Fruit fly (Drosophila melanogaster) Kc167 (cell line): ENCODE results near the gene Chpf.

Experiments used
- Myc ChIP-seq: fragments of >200 bp; optimal IDR thresholded peaks from 2 replicates; lab custom pipeline; 2017; ENCODE audit warnings: missing external identifiers
- Sin3A ChIP-seq: fragments of >200 bp; optimal IDR thresholded peaks from 2 replicates; lab custom pipeline; 2018; ENCODE audit warnings: missing external identifiers
- h ChIP-seq: fragments of >200 bp; optimal IDR thresholded peaks from 3 replicates; lab custom pipeline; 2018; ENCODE audit warnings: missing external identifiers
- insv ChIP-seq: fragments of >200 bp; optimal IDR thresholded peaks from 3 replicates; lab custom pipeline; 2018; ENCODE audit warnings: missing external identifiers
- psq ChIP-seq: fragments of >200 bp; optimal IDR thresholded peaks from 2 replicates; lab custom pipeline; 2017; ENCODE audit warnings: missing external identifiers
- ttk ChIP-seq: sonication (Bioruptor generic); optimal IDR thresholded peaks from 2 replicates; lab custom pipeline; 2017; ENCODE audit warnings: missing external identifiers

Gene Chpf

dm6 chrX:13130175-13130822 is 18.0 kb upstream of the Chpf start:
- TF ChIP-seq Myc (no peak), psq (lab: Kevin White, UChicago) (no peak), ttk (lab: Kevin White, UChicago) (no peak), insv (lab: Kevin White, UChicago) (no peak), Sin3A (no peak), h (lab: Kevin White, UChicago) (no peak)

DNA sequence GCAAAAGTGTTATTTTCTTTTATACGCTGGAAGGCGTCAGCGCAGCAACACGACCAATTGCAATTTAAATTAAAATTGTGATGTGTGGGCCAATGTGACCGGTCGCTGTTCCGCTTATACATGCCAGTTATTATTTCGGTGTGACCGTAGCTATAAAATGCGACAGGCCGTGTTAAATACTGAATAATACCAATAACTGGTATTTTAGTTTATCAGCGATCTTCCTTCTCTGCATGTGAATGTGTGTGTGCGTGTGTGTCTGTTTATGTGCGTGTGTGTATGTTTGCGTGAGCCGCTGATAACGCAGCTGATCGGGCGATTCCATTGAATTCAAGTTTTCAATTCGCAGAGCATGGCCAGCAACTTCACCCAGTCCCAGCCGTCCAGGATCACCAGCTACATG is 16.5 kb upstream of the Chpf start, which contains the start of the genes CG32638, CG15717 and MFS10:
TSS of gene CG32638 (minus strand) at position 45 of the 403 bp plus-strand sequence.
TSS of gene CG15717 (plus strand) at position 203 of the 403 bp plus-strand sequence.
TSS of gene MFS10 (plus strand) at position 269 of the 403 bp plus-strand sequence.
- no peak for TF ChIP-seq ttk (lab: Kevin White, UChicago)
- no peak for TF ChIP-seq Sin3A
- no peak for TF ChIP-seq psq (lab: Kevin White, UChicago)
- no peak for TF ChIP-seq insv (lab: Kevin White, UChicago)
- TF ChIP-seq Myc = no peak
- no peak for TF ChIP-seq h (lab: Kevin White, UChicago)

dm6 chrX:13127973-13128749 is 15.9 kb upstream of the Chpf start:
- TF ChIP-seq h (lab: Kevin White, UChicago) = no peak
- no peak for TF ChIP-seq psq (lab: Kevin White, UChicago)
- no peak for TF ChIP-seq insv (lab: Kevin White, UChicago)
- TF ChIP-seq ttk (lab: Kevin White, UChicago) = no peak
- no peak for TF ChIP-seq Myc
- no peak for TF ChIP-seq Sin3A

DNA sequence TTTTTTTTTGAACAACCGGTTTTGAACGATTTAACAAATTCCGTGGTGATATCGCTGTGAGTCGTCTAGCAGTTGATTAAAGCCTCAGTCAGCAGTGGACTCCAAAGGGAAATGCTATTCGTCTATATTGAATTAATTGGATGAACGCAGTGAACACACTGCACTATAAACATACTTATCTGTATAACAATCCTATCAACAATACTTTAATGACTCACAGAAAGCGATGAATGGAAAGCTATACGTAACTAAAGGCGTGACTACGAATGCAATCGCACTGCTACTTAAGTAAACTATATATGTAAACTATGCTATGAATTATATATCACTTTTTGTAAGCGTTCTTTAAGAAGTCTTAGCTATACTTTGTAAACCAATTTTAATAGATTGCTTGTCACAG is 13.3 kb upstream of the Chpf start:
- TF ChIP-seq psq (lab: Kevin White, UChicago) (no peak), insv (lab: Kevin White, UChicago) (no peak), Sin3A (no peak), ttk (lab: Kevin White, UChicago) (no peak), h (lab: Kevin White, UChicago) (no peak)

dm6 chrX:13116438-13117243 is 4.4 kb upstream of the Chpf start:
- TF ChIP-seq Sin3A (no peak), Myc (no peak), h (lab: Kevin White, UChicago) (no peak), insv (lab: Kevin White, UChicago) (no peak), ttk (lab: Kevin White, UChicago) (no peak), psq (lab: Kevin White, UChicago) (no peak)

dm6 chrX:13114861-13115260 is 2.6 kb upstream of the Chpf start, which contains the start of gene CG42237:
TSS of gene CG42237 (plus strand) at chrX:13115131.
- no peak for TF ChIP-seq h (lab: Kevin White, UChicago)

DNA sequence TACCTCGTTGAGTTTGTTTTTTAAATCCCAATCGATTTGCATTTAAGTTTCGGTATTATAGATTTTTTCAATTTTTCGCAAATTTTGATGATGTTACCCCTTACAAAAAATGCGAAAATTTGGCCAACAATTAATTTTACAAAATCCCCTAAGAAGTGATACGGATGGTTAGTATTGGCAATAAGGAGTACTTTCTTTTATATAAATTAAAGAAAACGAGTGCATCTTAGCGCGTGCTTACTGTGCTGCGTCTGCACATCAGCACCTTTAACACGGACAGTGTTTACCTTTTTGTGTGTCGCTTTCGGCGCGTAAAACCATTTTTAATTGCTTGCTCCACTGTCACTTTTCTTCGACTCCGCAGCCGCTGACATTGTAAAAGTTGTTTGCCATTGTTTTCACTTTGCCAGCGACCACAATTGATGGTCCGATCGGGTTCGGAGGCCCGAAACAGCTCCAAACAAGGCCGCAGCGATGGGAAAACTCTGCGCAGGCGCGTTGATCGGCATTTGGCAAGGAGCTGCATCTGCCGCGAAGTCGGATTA is 1.7 kb upstream of the Chpf start:
- TF ChIP-seq psq (lab: Kevin White, UChicago) (no peak), ttk (lab: Kevin White, UChicago) (no peak)

dm6 chrX:13111832-13112231 is 430 bp downstream of the Chpf start:
- no peak for TF ChIP-seq insv (lab: Kevin White, UChicago)
- TF ChIP-seq Myc = no peak
- no peak for TF ChIP-seq psq (lab: Kevin White, UChicago)
- TF ChIP-seq h (lab: Kevin White, UChicago) = no peak
- TF ChIP-seq ttk (lab: Kevin White, UChicago) = no peak
- no peak for TF ChIP-seq Sin3A

DNA sequence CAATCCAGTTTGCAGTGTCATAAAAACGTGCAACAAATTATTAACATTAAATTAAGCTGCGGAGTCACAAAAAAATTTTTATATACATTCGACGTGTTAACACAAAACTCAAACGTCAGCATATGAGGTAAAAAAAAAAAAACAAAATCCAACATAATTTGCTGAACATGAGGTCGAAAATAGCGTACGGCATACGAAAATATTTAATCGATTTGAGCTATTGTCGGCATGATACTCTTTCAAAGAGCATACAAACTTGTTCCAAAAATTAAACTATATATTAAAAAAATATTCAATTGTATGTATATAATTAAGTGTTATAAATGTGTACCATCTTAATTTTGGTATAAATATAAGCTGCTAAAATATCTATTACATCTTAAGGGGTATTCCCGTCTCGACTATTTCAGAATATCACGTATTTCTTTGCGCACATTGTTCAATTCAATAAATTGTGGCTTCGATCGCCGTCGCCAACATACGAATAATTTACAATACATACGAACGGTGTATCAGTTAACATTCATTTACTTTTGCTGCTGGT is 2.6 kb downstream of the Chpf start:
- no peak for TF ChIP-seq ttk (lab: Kevin White, UChicago)
- no peak for TF ChIP-seq insv (lab: Kevin White, UChicago)
- no peak for TF ChIP-seq Myc
- TF ChIP-seq Sin3A = no peak
- no peak for TF ChIP-seq h (lab: Kevin White, UChicago)
- no peak for TF ChIP-seq psq (lab: Kevin White, UChicago)

DNA sequence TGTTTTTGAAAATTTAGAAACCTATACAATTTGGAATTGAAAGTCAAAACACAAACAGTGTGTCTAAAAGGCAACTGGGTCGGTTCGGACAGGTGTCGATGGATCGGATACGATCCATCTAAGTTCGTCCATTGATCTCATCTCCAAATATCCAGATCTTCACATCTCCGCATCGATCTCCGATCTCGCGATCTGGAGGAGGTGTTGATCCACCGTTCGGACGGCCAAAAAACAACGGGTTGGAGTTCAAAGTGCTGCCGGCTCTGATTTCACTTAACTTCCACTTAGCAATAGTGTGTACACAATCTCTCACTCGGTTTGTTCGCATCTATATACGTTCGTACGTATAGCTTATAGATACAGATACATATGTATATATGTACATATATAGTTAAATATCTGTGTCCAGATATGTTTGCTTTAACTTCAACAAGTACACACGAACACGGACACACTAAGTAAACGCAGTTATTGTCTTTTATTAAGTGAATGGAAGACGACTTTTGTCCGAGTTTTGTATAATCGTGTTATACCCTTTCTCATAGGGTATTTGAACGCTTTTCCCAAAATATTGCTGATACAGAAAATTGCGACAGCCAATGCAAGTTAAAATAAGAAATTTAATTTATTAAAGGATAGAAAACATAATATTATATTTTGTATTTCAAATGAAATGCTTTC is 4.0 kb downstream of the Chpf start, which contains the start of gene Fer3HCH:
TSS of gene Fer3HCH (minus strand) at position 51 of the 681 bp plus-strand sequence.
- TF ChIP-seq psq (lab: Kevin White, UChicago) (no peak), insv (lab: Kevin White, UChicago) (no peak), Myc (no peak), Sin3A (no peak), h (lab: Kevin White, UChicago) (no peak), ttk (lab: Kevin White, UChicago) (no peak)

- TF ChIP-seq Myc (no peak), insv (lab: Kevin White, UChicago) (no peak), h (lab: Kevin White, UChicago) (no peak), ttk (lab: Kevin White, UChicago) (no peak), psq (lab: Kevin White, UChicago) (no peak), Sin3A (no peak)
Observed at dm6 chrX:13105220-13105619, 7.0 kb downstream of the Chpf start.
